Worm (Caenorhabditis elegans): ENCODE measurements around the gene scl-8.

DNA sequence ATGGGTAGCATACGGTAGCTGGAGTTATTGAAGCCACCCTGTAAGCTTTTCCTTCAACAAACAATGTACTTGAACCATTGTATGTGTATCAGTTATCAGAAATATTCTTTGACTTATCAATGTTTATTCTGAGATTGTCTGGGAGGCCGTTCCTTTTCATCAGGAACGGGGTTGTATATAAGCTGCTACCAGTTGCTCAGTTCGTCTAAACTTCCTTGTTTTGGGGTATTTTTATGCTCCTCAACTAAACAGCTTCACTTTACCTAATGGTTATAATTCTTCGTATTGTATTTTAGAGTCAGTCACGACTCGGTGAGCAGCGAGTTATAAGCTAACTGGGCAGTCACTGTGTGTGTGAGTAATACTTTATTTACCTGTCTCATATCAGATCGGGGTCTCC, 14.1 kb downstream of the scl-8 start:
- TF ChIP-seq dao-5 (tag; optimal IDR thresholded peaks at IDR 0.05): no peak
- TF ChIP-seq him-1 (tag; optimal IDR thresholded peaks at IDR 0.05): no peak
- TF ChIP-seq W03F9.2 (tag; optimal IDR thresholded peaks at IDR 0.05): no peak
